Fruit fly (Drosophila melanogaster): Measurements from ENCODE around the gene Qsox3.
A peak's percentile ranks its signal among the peaks of the same experiment; 100 is the strongest.

The Qsox3 gene

dm6 chr3R:21887588-21888007 is 24.0 kb upstream of the Qsox3 start (continued):
- no peak for TF ChIP-seq CG3995 (GFP tag; optimal IDR thresholded peaks at IDR 0.05)
- TF ChIP-seq h (optimal IDR thresholded peaks at IDR 0.05): no peak
- no peak for TF ChIP-seq Dbx (GFP tag; IDR thresholded peaks at IDR 0.05)
- TF ChIP-seq Rfx (GFP tag; IDR thresholded peaks at IDR 0.05): peak; percentile 45; the same call in 1 of the 2 replicates
- TF ChIP-seq tll (GFP tag; optimal IDR thresholded peaks at IDR 0.05): no peak
- no peak for TF ChIP-seq fd3F (GFP tag; optimal IDR thresholded peaks at IDR 0.05)
- 0 out of 3 replicates have a peak, but pooled peaks have one; percentile 11 for TF ChIP-seq z (GFP tag; IDR thresholded peaks at IDR 0.05)
- TF ChIP-seq CG11456 (GFP tag; IDR thresholded peaks at IDR 0.05): peak; percentile 57; the same call in 1 of the 3 replicates
- no peak for TF ChIP-seq kah (GFP tag; optimal IDR thresholded peaks at IDR 0.05)
- TF ChIP-seq ash1 (GFP tag; optimal IDR thresholded peaks at IDR 0.05): no peak
- peak; percentile 31; the same call in 1 of the 2 replicates for TF ChIP-seq Atf6 (GFP tag; IDR thresholded peaks at IDR 0.05)
- TF ChIP-seq Drgx (GFP tag; IDR thresholded peaks at IDR 0.05): peak; percentile 53; the same call in 1 of the 2 replicates
- no peak for TF ChIP-seq Hr78 (GFP tag; optimal IDR thresholded peaks at IDR 0.05)
- peak; percentile 36; the same call in 1 of the 3 replicates for TF ChIP-seq tgo (GFP tag; IDR thresholded peaks at IDR 0.05)
- TF ChIP-seq Meics (GFP tag; optimal IDR thresholded peaks at IDR 0.05): peak; percentile 0
- no peak for TF ChIP-seq cas (GFP tag; IDR thresholded peaks at IDR 0.05)
- TF ChIP-seq CG8388 (GFP tag; optimal IDR thresholded peaks at IDR 0.05): peak; percentile 32
- no peak for TF ChIP-seq CG18764 (GFP tag; optimal IDR thresholded peaks at IDR 0.05)
- peak; percentile 14 for TF ChIP-seq slou (GFP tag; optimal IDR thresholded peaks at IDR 0.05)
- TF ChIP-seq Hr39 (optimal IDR thresholded peaks at IDR 0.05): no peak
- no peak for TF ChIP-seq D19B (GFP tag; optimal IDR thresholded peaks at IDR 0.05)
- no peak for TF ChIP-seq CG15479 (GFP tag; optimal IDR thresholded peaks at IDR 0.05)
- TF ChIP-seq Doc3 (GFP tag; IDR thresholded peaks at IDR 0.05; ENCODE audit: partially characterized antibody): no peak
- TF ChIP-seq CG18262 (tag; optimal IDR thresholded peaks at IDR 0.05): peak; percentile 79
- TF ChIP-seq HLHmδ (GFP tag; optimal IDR thresholded peaks at IDR 0.05): no peak
- TF ChIP-seq CG14667 (GFP tag; IDR thresholded peaks at IDR 0.05): 0 out of 2 replicates have a peak, but pooled peaks have one; percentile 42
- no peak for TF ChIP-seq br (optimal IDR thresholded peaks at IDR 0.05)
- no peak for TF ChIP-seq Bdp1 (GFP tag; optimal IDR thresholded peaks at IDR 0.05)
- TF ChIP-seq CkIIα-i1 (GFP tag; IDR thresholded peaks at IDR 0.05): no peak
- TF ChIP-seq CG12155 (GFP tag; optimal IDR thresholded peaks at IDR 0.05): peak; percentile 7
- TF ChIP-seq gem (tag; optimal IDR thresholded peaks at IDR 0.05): peak; percentile 36
- no peak for TF ChIP-seq H15 (GFP tag; IDR thresholded peaks at IDR 0.05)
- no peak for TF ChIP-seq shn (GFP tag; optimal IDR thresholded peaks at IDR 0.05)
- TF ChIP-seq knrl (GFP tag; IDR thresholded peaks at IDR 0.05; ENCODE audit: partially characterized antibody): no peak
- 0 out of 2 replicates have a peak, but pooled peaks have one; percentile 43 for TF ChIP-seq Awh (GFP tag; IDR thresholded peaks at IDR 0.05)
- TF ChIP-seq tap (tag; optimal IDR thresholded peaks at IDR 0.05): no peak
- no peak for TF ChIP-seq ham (GFP tag; IDR thresholded peaks at IDR 0.05)
- TF ChIP-seq fd96Cb (tag; optimal IDR thresholded peaks at IDR 0.05): peak; percentile 34
- no peak for TF ChIP-seq sc (optimal IDR thresholded peaks at IDR 0.05)
- no peak for TF ChIP-seq sc (GFP tag; optimal IDR thresholded peaks at IDR 0.05)
- TF ChIP-seq CG13775 (GFP tag; optimal IDR thresholded peaks at IDR 0.05): peak; percentile 10
- TF ChIP-seq Dref (GFP tag; IDR thresholded peaks at IDR 0.05): no peak
- TF ChIP-seq HmgD (GFP tag; optimal IDR thresholded peaks at IDR 0.05): no peak
- TF ChIP-seq zfh1 (GFP tag; IDR thresholded peaks at IDR 0.05): peak; percentile 58; the same call in 1 of the 3 replicates
- TF ChIP-seq CG4360 (GFP tag; IDR thresholded peaks at IDR 0.05): no peak
- TF ChIP-seq ind (GFP tag; optimal IDR thresholded peaks at IDR 0.05): peak; percentile 51
- no peak for TF ChIP-seq Six4 (GFP tag; optimal IDR thresholded peaks at IDR 0.05)
- TF ChIP-seq CG31224 (GFP tag; IDR thresholded peaks at IDR 0.05): peak; percentile 32
- peak; percentile 44 for TF ChIP-seq CG1603 (tag; optimal IDR thresholded peaks at IDR 0.05)
- TF ChIP-seq Dp (GFP tag; optimal IDR thresholded peaks at IDR 0.05): no peak
- TF ChIP-seq fu2 (GFP tag; optimal IDR thresholded peaks at IDR 0.05): no peak
- TF ChIP-seq CG17912 (GFP tag; optimal IDR thresholded peaks at IDR 0.05): no peak
- peak; percentile 32 for TF ChIP-seq CG16815 (GFP tag; optimal IDR thresholded peaks at IDR 0.05)
